Worm (Caenorhabditis elegans) whole organism, L1 larva: ENCODE data around the gene F54F12.2.

Source experiments
- C04F5.9 ChIP-seq: sonication (generic microtip); optimal IDR thresholded peaks from 2 replicates; lab custom pipeline; 2016; ENCODE audit warnings: missing genetic modification characterization, missing compliant biosample characterization
- C16A3.4 ChIP-seq: fragments of 150-350 bp; optimal IDR thresholded peaks from 2 replicates; lab custom pipeline; 2014; ENCODE audit warnings: missing biosample characterization, missing genetic modification characterization
- F16B12.6 ChIP-seq: fragments of 150-350 bp; optimal IDR thresholded peaks from 2 replicates; lab custom pipeline; 2014; ENCODE audit warnings: missing biosample characterization, missing genetic modification characterization
- aly-2 ChIP-seq: fragments of 150-350 bp; optimal IDR thresholded peaks from 2 replicates; lab custom pipeline; 2014; ENCODE audit warnings: missing biosample characterization, missing genetic modification characterization
- ama-1 ChIP-seq: fragments of 150-350 bp; optimal IDR thresholded peaks from 2 replicates; lab custom pipeline; 2014
- blmp-1 ChIP-seq: fragments of 150-350 bp; optimal IDR thresholded peaks from 2 replicates; lab custom pipeline; 2014; ENCODE audit warnings: missing biosample characterization, missing genetic modification characterization
- ceh-63 ChIP-seq: fragments of 200-800 bp; sonication (Bioruptor generic); optimal IDR thresholded peaks from 2 replicates; lab custom pipeline; 2018; ENCODE audit warnings: mild to moderate bottlenecking, missing genetic modification characterization, missing compliant biosample characterization
- ceh-82 ChIP-seq, 3 experiments: fragments of 150-350 bp in 1 of 3; sonication (generic microtip) in 2 of 3; optimal IDR thresholded peaks; 2 replicates each; lab custom pipeline; 2014 to 2017; ENCODE audit warnings: missing biosample characterization in 3 of 3, missing genetic modification characterization in 3 of 3
- dpl-1 ChIP-seq, 3 experiments: fragments of 150-350 bp in 2 of 3; sonication (generic microtip) in 1 of 3; optimal IDR thresholded peaks; 2 replicates each; lab custom pipeline; 2014 to 2017; ENCODE audit warnings: missing biosample characterization in 3 of 3, missing genetic modification characterization in 3 of 3, missing genetic modification reagents in 3 of 3
- dsc-1 ChIP-seq: sonication (generic microtip); optimal IDR thresholded peaks from 2 replicates; lab custom pipeline; 2016; ENCODE audit warnings: mild to moderate bottlenecking, missing genetic modification characterization, missing compliant biosample characterization
- efl-1 ChIP-seq, 4 experiments: fragments of 150-350 bp; optimal IDR thresholded peaks in 3 of 4; peaks in 1 of 4; 1 replicate in 1 of 4; 2 replicates in 3 of 4; lab custom pipeline; 2014; ENCODE audit warnings: missing biosample characterization in 2 of 4, missing genetic modification characterization in 2 of 4, missing genetic modification reagents in 2 of 4
- efl-3 ChIP-seq: fragments of 200-800 bp; sonication (Bioruptor generic); optimal IDR thresholded peaks from 2 replicates; lab custom pipeline; 2018; ENCODE audit warnings: mild to moderate bottlenecking, missing genetic modification characterization, missing compliant biosample characterization
- egl-13 ChIP-seq: sonication (generic microtip); optimal IDR thresholded peaks from 2 replicates; lab custom pipeline; 2016; ENCODE audit warnings: missing genotype, missing genetic modification reagents, missing genetic modification characterization, missing compliant biosample characterization
- egl-27 ChIP-seq, 2 experiments: fragments of 150-350 bp in 1 of 2; sonication (generic microtip); optimal IDR thresholded peaks; 3 replicates each; lab custom pipeline; 2017 to 2018; ENCODE audit warnings: missing biosample characterization in 2 of 2, missing genetic modification characterization in 2 of 2, missing genetic modification reagents in 2 of 2
- elt-2 ChIP-seq: sonication (generic microtip); optimal IDR thresholded peaks from 2 replicates; lab custom pipeline; 2016; ENCODE audit warnings: missing genetic modification characterization, mild to moderate bottlenecking, inconsistent platforms, missing compliant biosample characterization, missing genetic modification reagents
- ets-5 ChIP-seq: fragments of 200-800 bp; sonication (Bioruptor generic); IDR thresholded peaks from 2 replicates; pipeline ENCODE4 v1.3.6; 2022; ENCODE audit warnings: missing genetic modification characterization, missing compliant biosample characterization
- fkh-10 ChIP-seq: sonication (generic microtip); optimal IDR thresholded peaks from 2 replicates; lab custom pipeline; 2017; ENCODE audit warnings: missing biosample characterization, missing genetic modification reagents, missing genetic modification characterization
- fkh-8 ChIP-seq: sonication (generic microtip); optimal IDR thresholded peaks from 2 replicates; lab custom pipeline; 2016; ENCODE audit warnings: mild to moderate bottlenecking, missing genetic modification characterization, missing compliant biosample characterization
- fos-1 ChIP-seq: fragments of 150-350 bp; optimal IDR thresholded peaks from 2 replicates; lab custom pipeline; 2014; ENCODE audit warnings: missing biosample characterization, missing genetic modification characterization
- grh-1 ChIP-seq: fragments of 200-800 bp; sonication (Bioruptor generic); IDR thresholded peaks from 2 replicates; pipeline ENCODE4 v1.3.6; 2022; ENCODE audit warnings: missing genetic modification reagents, missing genetic modification characterization, missing compliant biosample characterization
- hlh-4 ChIP-seq: sonication (generic microtip); optimal IDR thresholded peaks from 2 replicates; lab custom pipeline; 2016; ENCODE audit warnings: mild to moderate bottlenecking, missing genetic modification characterization, missing compliant biosample characterization
- irx-1 ChIP-seq: sonication (generic microtip); optimal IDR thresholded peaks from 2 replicates; lab custom pipeline; 2016; ENCODE audit warnings: missing genetic modification characterization, missing compliant biosample characterization
- jun-1 ChIP-seq: fragments of 150-350 bp; optimal IDR thresholded peaks from 2 replicates; lab custom pipeline; 2014; ENCODE audit warnings: missing biosample characterization, missing genetic modification reagents, missing genetic modification characterization
- lin-13 ChIP-seq: fragments of 150-350 bp; optimal IDR thresholded peaks from 2 replicates; lab custom pipeline; 2014; ENCODE audit warnings: missing biosample characterization, missing genetic modification reagents, missing genetic modification characterization
- lin-14 ChIP-seq: fragments of 200-800 bp; sonication (Bioruptor generic); optimal IDR thresholded peaks from 2 replicates; lab custom pipeline; 2018; ENCODE audit warnings: mild to moderate bottlenecking, missing genetic modification characterization, moderate library complexity, missing compliant biosample characterization
- lin-15B ChIP-seq: fragments of 150-350 bp; sonication (generic microtip); optimal IDR thresholded peaks from 3 replicates; lab custom pipeline; 2014; ENCODE audit warnings: missing biosample characterization, missing genetic modification characterization
- lin-35 ChIP-seq, 2 experiments: fragments of 150-350 bp; optimal IDR thresholded peaks; 2 replicates each; lab custom pipeline; 2014; ENCODE audit warnings: missing biosample characterization in 2 of 2, missing genetic modification characterization in 2 of 2, missing genetic modification reagents in 2 of 2
- lin-39 ChIP-seq: fragments of 150-350 bp; optimal IDR thresholded peaks from 2 replicates; lab custom pipeline; 2014; ENCODE audit warnings: missing biosample characterization, missing genetic modification reagents, missing genetic modification characterization
- lsy-2 ChIP-seq, 2 experiments: fragments of 150-350 bp; optimal IDR thresholded peaks; 2 replicates each; lab custom pipeline; 2014; ENCODE audit warnings: missing biosample characterization in 2 of 2, missing genetic modification characterization in 2 of 2
- mab-9 ChIP-seq: fragments of 200-800 bp; sonication (Bioruptor generic); IDR thresholded peaks from 2 replicates; pipeline ENCODE4 v1.3.6; 2022; ENCODE audit warnings: missing genetic modification reagents, missing genetic modification characterization, missing compliant biosample characterization
- mdl-1 ChIP-seq, 2 experiments: fragments of 150-350 bp; optimal IDR thresholded peaks; 2 replicates each; lab custom pipeline; 2014 to 2017; ENCODE audit warnings: missing biosample characterization in 2 of 2, missing genetic modification characterization in 2 of 2, inconsistent platforms in 1 of 2
- mep-1 ChIP-seq: fragments of 150-350 bp; optimal IDR thresholded peaks from 2 replicates; lab custom pipeline; 2014; ENCODE audit warnings: missing biosample characterization, missing genetic modification characterization
- nhr-11 ChIP-seq: fragments of 150-350 bp; optimal IDR thresholded peaks from 2 replicates; lab custom pipeline; 2014; ENCODE audit warnings: missing biosample characterization, missing genetic modification characterization
- nhr-19 ChIP-seq: fragments of 200-800 bp; sonication (Bioruptor generic); conservative IDR thresholded peaks from 2 replicates; pipeline ENCODE4 v1.3.6; 2022; ENCODE audit warnings: missing genetic modification characterization, missing compliant biosample characterization
- nhr-47 ChIP-seq: sonication (generic microtip); optimal IDR thresholded peaks from 2 replicates; lab custom pipeline; 2016; ENCODE audit warnings: mild to moderate bottlenecking, missing genetic modification characterization, moderate library complexity, missing compliant biosample characterization
- nhr-71 ChIP-seq: sonication (generic microtip); optimal IDR thresholded peaks from 2 replicates; lab custom pipeline; 2016; ENCODE audit warnings: mild to moderate bottlenecking, missing genetic modification characterization, moderate library complexity, missing compliant biosample characterization
- nhr-77 ChIP-seq: fragments of 150-350 bp; optimal IDR thresholded peaks from 2 replicates; lab custom pipeline; 2014; ENCODE audit warnings: missing biosample characterization, missing genetic modification characterization
- nhr-85 ChIP-seq: sonication (generic microtip); peaks from one replicate; lab custom pipeline; 2016; ENCODE audit warnings: missing genetic modification characterization, inconsistent platforms, missing compliant biosample characterization
- rnt-1 ChIP-seq: sonication (generic microtip); optimal IDR thresholded peaks from 2 replicates; lab custom pipeline; 2016; ENCODE audit warnings: mild to moderate bottlenecking, missing genetic modification characterization, moderate library complexity, missing compliant biosample characterization
- snu-23 ChIP-seq: sonication (generic microtip); optimal IDR thresholded peaks from 2 replicates; lab custom pipeline; 2016; ENCODE audit warnings: missing genetic modification characterization, missing compliant biosample characterization
- sox-4 ChIP-seq: sonication (generic microtip); optimal IDR thresholded peaks from 2 replicates; lab custom pipeline; 2016; ENCODE audit warnings: missing genetic modification characterization, missing compliant biosample characterization
- sptf-1 ChIP-seq: fragments of 150-350 bp; optimal IDR thresholded peaks from 2 replicates; lab custom pipeline; 2014; ENCODE audit warnings: missing biosample characterization, missing genetic modification characterization
- sup-37 ChIP-seq: fragments of 200-800 bp; sonication (Bioruptor generic); optimal IDR thresholded peaks from 2 replicates; lab custom pipeline; 2018; ENCODE audit warnings: mild to moderate bottlenecking, missing genetic modification characterization, missing compliant biosample characterization
- swsn-7 ChIP-seq: sonication (generic microtip); optimal IDR thresholded peaks from 2 replicates; lab custom pipeline; 2016; ENCODE audit warnings: missing genetic modification characterization, missing compliant biosample characterization
- tbx-2 ChIP-seq: sonication (generic microtip); optimal IDR thresholded peaks from 2 replicates; lab custom pipeline; 2016; ENCODE audit warnings: missing genetic modification characterization, missing compliant biosample characterization
- unc-130 ChIP-seq: fragments of 150-350 bp; optimal IDR thresholded peaks from 2 replicates; lab custom pipeline; 2017; ENCODE audit warnings: missing biosample characterization, missing genetic modification characterization, inconsistent platforms
- unc-30 ChIP-seq: sonication (generic microtip); optimal IDR thresholded peaks from 2 replicates; lab custom pipeline; 2017; ENCODE audit warnings: missing biosample characterization, missing genetic modification characterization
- unc-98 ChIP-seq: fragments of 200-800 bp; sonication (Bioruptor generic); IDR thresholded peaks from 2 replicates; pipeline ENCODE4 v1.3.6; 2022; ENCODE audit warnings: missing genetic modification characterization, missing compliant biosample characterization
- zip-4 ChIP-seq: fragments of 200-800 bp; sonication (Bioruptor generic); optimal IDR thresholded peaks from 2 replicates; lab custom pipeline; 2018; ENCODE audit warnings: mild to moderate bottlenecking, missing genetic modification characterization, moderate library complexity, missing compliant biosample characterization
- ztf-4 ChIP-seq: fragments of 150-350 bp; optimal IDR thresholded peaks from 2 replicates; lab custom pipeline; 2014; ENCODE audit warnings: missing biosample characterization, missing genetic modification characterization

The F54F12.2 gene

ce11 chrIII:13070548-13071050 is 30.8 kb downstream of the F54F12.2 start, which contains the start of gene Y39E4B.6 (continued):
- TF ChIP-seq fkh-10: peak; percentile 98
- no peak for TF ChIP-seq sptf-1
- peak; percentile 94 for TF ChIP-seq mab-9 (GFP tag; lab: Robert Waterston, UW)
- TF ChIP-seq nhr-77 (tag; lab: Kevin White, UChicago): peak; percentile 98
- peak; percentile 78 for TF ChIP-seq nhr-11
- peak; percentile 95 for TF ChIP-seq dsc-1 (tag; lab: Kevin White, UChicago)
- peak; percentile 34 for TF ChIP-seq unc-130 (tag; lab: Kevin White, UChicago)
- peak; percentile 92 for TF ChIP-seq sup-37 (GFP tag; lab: Kevin White, UChicago)
- TF ChIP-seq unc-30 (tag; lab: Kevin White, UChicago): no peak
- peak; percentile 75 to 84 for TF ChIP-seq egl-27 (tag; optimal IDR thresholded peaks at IDR 0.05; lab: Kevin White, UChicago)
- TF ChIP-seq blmp-1 (tag; lab: Kevin White, UChicago): peak; percentile 72
- TF ChIP-seq sox-4 (tag; lab: Kevin White, UChicago): peak; percentile 88
- TF ChIP-seq hlh-4: no peak
- TF ChIP-seq dpl-1 (GFP tag; optimal IDR thresholded peaks at IDR 0.05; lab: Kevin White, UChicago): peak; percentile 77 to 81 (median 79)
- TF ChIP-seq fos-1: peak; percentile 95
- peak; percentile 88 for TF ChIP-seq C04F5.9 (tag; lab: Kevin White, UChicago)
- peak; percentile 63 for TF ChIP-seq ceh-63 (GFP tag; lab: Kevin White, UChicago)
- peak; percentile 82 for TF ChIP-seq lin-39 (tag; lab: Kevin White, UChicago)
- TF ChIP-seq lin-14 (GFP tag; lab: Kevin White, UChicago): peak; percentile 100
- peak; percentile 97 for TF ChIP-seq C16A3.4
- TF ChIP-seq unc-98 (GFP tag; lab: Robert Waterston, UW): peak; percentile 83
- TF ChIP-seq zip-4 (GFP tag; lab: Kevin White, UChicago): peak; percentile 92
- peak in 1 of 2 experiments; percentile 88 for TF ChIP-seq mdl-1 (tag; optimal IDR thresholded peaks at IDR 0.05; lab: Kevin White, UChicago)
- peak; percentile 100 for TF ChIP-seq fkh-8 (tag; lab: Kevin White, UChicago)
- TF ChIP-seq aly-2 (tag; lab: Kevin White, UChicago): peak; percentile 86
- peak; percentile 92 for TF ChIP-seq rnt-1 (tag; lab: Kevin White, UChicago)
- TF ChIP-seq ztf-4 (tag; lab: Kevin White, UChicago): peak; percentile 84
- peak; percentile 96 to 99 (median 98) for TF ChIP-seq ceh-82 (tag; optimal IDR thresholded peaks at IDR 0.05; lab: Kevin White, UChicago)
- peak; percentile 80 for TF ChIP-seq lin-15B
- TF ChIP-seq elt-2 (tag; lab: Kevin White, UChicago): peak; percentile 65
- peak; percentile 94 for TF ChIP-seq irx-1
- TF ChIP-seq grh-1 (GFP tag; lab: Robert Waterston, UW): peak; percentile 94
- TF ChIP-seq egl-13 (tag; lab: Kevin White, UChicago): peak; percentile 98
- peak; percentile 64 for TF ChIP-seq F16B12.6 (tag; lab: Kevin White, UChicago)
- peak; percentile 97 for TF ChIP-seq jun-1

- no peak for TF ChIP-seq egl-13 (tag; lab: Kevin White, UChicago)
- TF ChIP-seq lsy-2 (tag; optimal IDR thresholded peaks at IDR 0.05; lab: Kevin White, UChicago): peak in 1 of 2 experiments; percentile 62
- TF ChIP-seq snu-23 (GFP tag; lab: Kevin White, UChicago): peak; percentile 31
- peak; percentile 42 for TF ChIP-seq nhr-47
- TF ChIP-seq ets-5 (GFP tag; lab: Robert Waterston, UW): no peak
- peak; percentile 50 for TF ChIP-seq nhr-71
- no peak for TF ChIP-seq ceh-82 (tag; optimal IDR thresholded peaks at IDR 0.05; lab: Kevin White, UChicago)
- TF ChIP-seq lin-14 (GFP tag; lab: Kevin White, UChicago): peak; percentile 45
- TF ChIP-seq nhr-85: peak; percentile 75
- TF ChIP-seq efl-3 (GFP tag; lab: Kevin White, UChicago): no peak
- TF ChIP-seq nhr-11: no peak
- peak; percentile 10 for TF ChIP-seq swsn-7
- peak; percentile 65 for TF ChIP-seq ama-1
- TF ChIP-seq tbx-2 (tag; lab: Kevin White, UChicago): no peak
- TF ChIP-seq lin-13 (GFP tag; lab: Kevin White, UChicago): peak; percentile 29
- TF ChIP-seq nhr-19: 0 out of 2 replicates have a peak, but pooled peaks have one; percentile 6
- TF ChIP-seq fos-1: peak; percentile 13
- no peak for TF ChIP-seq efl-1 (optimal IDR thresholded peaks at IDR 0.05; lab: Kevin White, UChicago)
- peak in 1 of 2 experiments; percentile 94 for TF ChIP-seq efl-1 (GFP tag; optimal IDR thresholded peaks at IDR 0.05 in 1 of 2; lab: Kevin White, UChicago)
- TF ChIP-seq lin-35 (GFP tag; optimal IDR thresholded peaks at IDR 0.05; lab: Kevin White, UChicago): peak in 1 of 2 experiments; percentile 29
- TF ChIP-seq mep-1 (tag; lab: Kevin White, UChicago): peak; percentile 13
- peak; percentile 21 for TF ChIP-seq C16A3.4
Measured at ce11 chrIII:13071432-13072259, 31.8 kb downstream of the F54F12.2 start.
